Fruit fly (Drosophila melanogaster): Measurements from ENCODE around the gene gwl.

dm6 chr3R:18733580-18733979 lies 12.6 kb upstream of the gwl start:
- TF ChIP-seq CG14655 (GFP tag; optimal IDR thresholded peaks at IDR 0.05) = no peak
- no peak for TF ChIP-seq CG32121 (GFP tag; IDR thresholded peaks at IDR 0.05)
- TF ChIP-seq Snoo (tag; optimal IDR thresholded peaks at IDR 0.05) = no peak
- no peak for TF ChIP-seq Pif1B (GFP tag; optimal IDR thresholded peaks at IDR 0.05)
- TF ChIP-seq fd96Ca (GFP tag; IDR thresholded peaks at IDR 0.05) = no peak
- TF ChIP-seq Ets98B (GFP tag; IDR thresholded peaks at IDR 0.05) = no peak

Data from whole organism, pupa.